Worm (Caenorhabditis elegans): ENCODE data around the gene T05A10.6.

- TF ChIP-seq unc-39 (tag; optimal IDR thresholded peaks at IDR 0.05): no peak
- TF ChIP-seq lsy-2 (tag; optimal IDR thresholded peaks at IDR 0.05): no peak
- no peak for TF ChIP-seq blmp-1 (tag; optimal IDR thresholded peaks at IDR 0.05)
- TF ChIP-seq flh-1 (GFP tag; optimal IDR thresholded peaks at IDR 0.05): no peak
- TF ChIP-seq unc-62 (GFP tag; optimal IDR thresholded peaks at IDR 0.05): no peak
- no peak for TF ChIP-seq nhr-12 (tag; optimal IDR thresholded peaks at IDR 0.05)
- TF ChIP-seq pha-4 (tag; optimal IDR thresholded peaks at IDR 0.05): no peak
- no peak for TF ChIP-seq tbx-8 (GFP tag; optimal IDR thresholded peaks at IDR 0.05)
- no peak for TF ChIP-seq sptf-1 (tag; optimal IDR thresholded peaks at IDR 0.05)
- TF ChIP-seq nhr-237 (tag; optimal IDR thresholded peaks at IDR 0.05): no peak
- TF ChIP-seq nhr-28 (tag; optimal IDR thresholded peaks at IDR 0.05): no peak
- no peak for TF ChIP-seq elt-3 (tag; optimal IDR thresholded peaks at IDR 0.05)
These were observed 21.8 kb downstream of the T05A10.6 start for ce11 chrX:10772763-10773162.

All from whole organism, mixed stage, embryonic.